Worm (Caenorhabditis elegans) whole organism, L4 larva: ENCODE results near the gene F58H1.5.

Experiments
- F37D6.2 ChIP-seq: sonication (generic microtip); optimal IDR thresholded peaks from 2 replicates; lab custom pipeline; 2016; ENCODE audit warnings: mild to moderate bottlenecking, missing genetic modification characterization, missing compliant biosample characterization
- aly-2 ChIP-seq: sonication (generic microtip); optimal IDR thresholded peaks from 2 replicates; lab custom pipeline; 2018; ENCODE audit warnings: missing biosample characterization, missing genetic modification characterization
- ceh-20 ChIP-seq: fragments of 200-800 bp; sonication (Bioruptor generic); IDR thresholded peaks from 2 replicates; pipeline ENCODE4 v1.3.6; 2022; ENCODE audit warnings: missing genetic modification reagents, missing genetic modification characterization, missing compliant biosample characterization
- lin-1 ChIP-seq: fragments of 200-800 bp; sonication (Bioruptor generic); IDR thresholded peaks from 2 replicates; pipeline ENCODE4 v1.3.6; 2022; ENCODE audit warnings: missing genetic modification reagents, missing genetic modification characterization, missing compliant biosample characterization
- nhr-10 ChIP-seq: fragments of 150-350 bp; optimal IDR thresholded peaks from 2 replicates; lab custom pipeline; 2014; ENCODE audit warnings: missing biosample characterization, missing genetic modification characterization
- nhr-102 ChIP-seq: sonication (generic microtip); optimal IDR thresholded peaks from 2 replicates; lab custom pipeline; 2016; ENCODE audit warnings: mild to moderate bottlenecking, missing genetic modification characterization, moderate library complexity, missing compliant biosample characterization
- nhr-77 ChIP-seq: fragments of 150-350 bp; optimal IDR thresholded peaks from 2 replicates; lab custom pipeline; 2014; ENCODE audit warnings: missing biosample characterization, missing genetic modification characterization
- sdz-12 ChIP-seq: fragments of 200-800 bp; sonication (Bioruptor generic); optimal IDR thresholded peaks from 2 replicates; lab custom pipeline; 2018; ENCODE audit warnings: mild to moderate bottlenecking, missing genetic modification characterization, missing compliant biosample characterization
- snpc-4 ChIP-seq: fragments of 150-350 bp; optimal IDR thresholded peaks from 2 replicates; lab custom pipeline; 2014; ENCODE audit warnings: missing biosample characterization, missing genetic modification characterization
- zfp-2 ChIP-seq: sonication (generic microtip); optimal IDR thresholded peaks from 2 replicates; lab custom pipeline; 2016; ENCODE audit warnings: mild to moderate bottlenecking, missing genetic modification characterization, missing compliant biosample characterization
- zip-11 ChIP-seq: fragments of 200-800 bp; sonication (Bioruptor generic); IDR thresholded peaks from 2 replicates; pipeline ENCODE4 v1.3.6; 2022; ENCODE audit warnings: missing genetic modification characterization, missing compliant biosample characterization

DNA sequence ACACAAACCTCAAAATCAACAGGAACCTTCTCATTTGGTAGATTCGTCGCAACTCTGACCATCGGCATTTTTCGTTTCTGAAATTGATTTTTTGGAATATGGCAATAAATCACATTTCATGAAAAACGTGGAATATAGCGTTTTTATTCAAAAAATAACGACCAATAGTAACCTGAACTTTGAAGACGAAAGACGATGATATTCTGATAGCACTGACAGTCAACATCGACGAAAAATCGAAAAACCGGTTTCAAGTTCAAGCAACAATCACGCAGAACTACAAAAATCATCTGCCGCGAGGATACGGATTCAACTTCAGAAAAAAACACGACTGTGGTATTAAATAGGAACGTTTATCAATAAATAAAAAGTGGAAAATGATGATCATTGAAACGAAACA lies 20.0 kb downstream of the F58H1.5 start, which contains the start of gene mif-2:
- TF ChIP-seq nhr-102 (tag; lab: Kevin White, UChicago) (no peak), lin-1 (GFP tag; lab: Robert Waterston, UW) (no peak), nhr-10 (no peak), aly-2 (tag; lab: Kevin White, UChicago) (no peak), ceh-20 (GFP tag; lab: Robert Waterston, UW) (no peak), zip-11 (GFP tag; lab: Robert Waterston, UW) (no peak), F37D6.2 (tag; lab: Kevin White, UChicago) (no peak), sdz-12 (GFP tag; lab: Kevin White, UChicago) (no peak), zfp-2 (tag; lab: Kevin White, UChicago) (no peak), snpc-4 (tag; lab: Kevin White, UChicago) (no peak), nhr-77 (no peak)
